Worm (Caenorhabditis elegans) whole organism, L3 larva: Measurements from ENCODE around the gene dro-1.

Experiments used
- ZK546.5 ChIP-seq: sonication (generic microtip); optimal IDR thresholded peaks from 2 replicates; lab custom pipeline; 2017; ENCODE audit warnings: missing biosample characterization, missing genetic modification characterization
- aly-2 ChIP-seq: fragments of 150-350 bp; optimal IDR thresholded peaks from 2 replicates; lab custom pipeline; 2014; ENCODE audit warnings: missing biosample characterization, missing genetic modification characterization
- ama-1 ChIP-seq: fragments of 150-350 bp; optimal IDR thresholded peaks from 2 replicates; lab custom pipeline; 2018
- ceh-16 ChIP-seq: sonication (generic microtip); optimal IDR thresholded peaks from 2 replicates; lab custom pipeline; 2017; ENCODE audit warnings: missing biosample characterization, missing genetic modification characterization
- ceh-28 ChIP-seq: fragments of 150-350 bp; optimal IDR thresholded peaks from 2 replicates; lab custom pipeline; 2014; ENCODE audit warnings: missing biosample characterization, missing genetic modification reagents, missing genetic modification characterization
- ceh-82 ChIP-seq: fragments of 150-350 bp; optimal IDR thresholded peaks from 2 replicates; lab custom pipeline; 2014; ENCODE audit warnings: missing biosample characterization, missing genetic modification characterization
- ceh-9 ChIP-seq: sonication (generic microtip); optimal IDR thresholded peaks from 2 replicates; lab custom pipeline; 2018; ENCODE audit warnings: missing biosample characterization, missing genetic modification characterization
- daf-12 ChIP-seq: fragments of 150-350 bp; optimal IDR thresholded peaks from 2 replicates; lab custom pipeline; 2014; ENCODE audit warnings: missing biosample characterization, missing genetic modification reagents, missing genetic modification characterization
- egl-27 ChIP-seq: sonication (generic microtip); optimal IDR thresholded peaks from 4 replicates; lab custom pipeline; 2017; ENCODE audit warnings: missing biosample characterization, missing genetic modification reagents, missing genetic modification characterization
- elt-2 ChIP-seq: sonication (generic microtip); optimal IDR thresholded peaks from 2 replicates; lab custom pipeline; 2016; ENCODE audit warnings: missing genetic modification reagents, mild to moderate bottlenecking, missing genetic modification characterization, missing compliant biosample characterization
- elt-3 ChIP-seq, 3 experiments: fragments of 150-350 bp in 1 of 3; sonication (generic microtip) in 2 of 3; optimal IDR thresholded peaks; 2 replicates in 2 of 3; 4 replicates in 1 of 3; lab custom pipeline; 2014 to 2017; ENCODE audit warnings: missing biosample characterization in 3 of 3, missing genetic modification characterization in 3 of 3
- eor-1 ChIP-seq, 2 experiments: fragments of 150-350 bp; optimal IDR thresholded peaks; 2 replicates each; lab custom pipeline; 2014 to 2018; ENCODE audit warnings: missing biosample characterization in 2 of 2, missing genetic modification characterization in 2 of 2
- fkh-2 ChIP-seq: fragments of 150-350 bp; optimal IDR thresholded peaks from 2 replicates; lab custom pipeline; 2014; ENCODE audit warnings: missing biosample characterization, missing genetic modification reagents, missing genetic modification characterization
- fos-1 ChIP-seq: fragments of 150-350 bp; optimal IDR thresholded peaks from 2 replicates; lab custom pipeline; 2014; ENCODE audit warnings: missing biosample characterization, missing genetic modification characterization
- hmg-11 ChIP-seq: sonication (generic microtip); optimal IDR thresholded peaks from 2 replicates; lab custom pipeline; 2016; ENCODE audit warnings: missing genetic modification characterization, missing compliant biosample characterization
- jun-1 ChIP-seq: fragments of 150-350 bp; optimal IDR thresholded peaks from 2 replicates; lab custom pipeline; 2014; ENCODE audit warnings: missing biosample characterization, missing genetic modification reagents, missing genetic modification characterization
- lsy-12 ChIP-seq: sonication (generic microtip); optimal IDR thresholded peaks from 2 replicates; lab custom pipeline; 2016; ENCODE audit warnings: mild to moderate bottlenecking, missing genetic modification characterization, missing compliant biosample characterization
- mdl-1 ChIP-seq: fragments of 150-350 bp; optimal IDR thresholded peaks from 2 replicates; lab custom pipeline; 2014; ENCODE audit warnings: missing biosample characterization, missing genetic modification characterization
- nfya-1 ChIP-seq: sonication (generic microtip); optimal IDR thresholded peaks from 2 replicates; lab custom pipeline; 2017; ENCODE audit warnings: missing genetic modification characterization, mild to moderate bottlenecking, missing compliant biosample characterization, antibody characterized with exemption, moderate library complexity; ENCODE audit not compliant: insufficient read depth
- nhr-11 ChIP-seq: fragments of 150-350 bp; optimal IDR thresholded peaks from 2 replicates; lab custom pipeline; 2014; ENCODE audit warnings: missing biosample characterization, missing genetic modification characterization
- nhr-12 ChIP-seq: fragments of 150-350 bp; optimal IDR thresholded peaks from 2 replicates; lab custom pipeline; 2014; ENCODE audit warnings: missing biosample characterization, missing genetic modification characterization
- nhr-23 ChIP-seq: fragments of 150-350 bp; optimal IDR thresholded peaks from 2 replicates; lab custom pipeline; 2014; ENCODE audit warnings: missing biosample characterization, missing genetic modification reagents, missing genetic modification characterization
- nhr-237 ChIP-seq: fragments of 150-350 bp; optimal IDR thresholded peaks from 2 replicates; lab custom pipeline; 2014; ENCODE audit warnings: missing biosample characterization, missing genetic modification characterization
- nhr-25 ChIP-seq: sonication (generic microtip); optimal IDR thresholded peaks from 2 replicates; lab custom pipeline; 2017; ENCODE audit warnings: missing biosample characterization, missing genetic modification characterization
- nhr-28 ChIP-seq: fragments of 150-350 bp; optimal IDR thresholded peaks from 2 replicates; lab custom pipeline; 2014; ENCODE audit warnings: missing biosample characterization, missing genetic modification characterization
- nhr-76 ChIP-seq: fragments of 150-350 bp; sonication (generic microtip); optimal IDR thresholded peaks from 5 replicates; lab custom pipeline; 2014; ENCODE audit warnings: missing biosample characterization, missing genetic modification characterization
- nhr-77 ChIP-seq: fragments of 150-350 bp; optimal IDR thresholded peaks from 2 replicates; lab custom pipeline; 2014; ENCODE audit warnings: missing biosample characterization, missing genetic modification characterization
- pha-4 ChIP-seq: fragments of 150-350 bp; optimal IDR thresholded peaks from 2 replicates; lab custom pipeline; 2014; ENCODE audit warnings: missing biosample characterization, missing genetic modification reagents, missing genetic modification characterization
- pqm-1 ChIP-seq: fragments of 150-350 bp; optimal IDR thresholded peaks from 2 replicates; lab custom pipeline; 2017; ENCODE audit warnings: missing biosample characterization, missing genetic modification characterization, inconsistent platforms
- skn-1 ChIP-seq: fragments of 150-350 bp; optimal IDR thresholded peaks from 2 replicates; lab custom pipeline; 2014; ENCODE audit warnings: missing biosample characterization, missing genetic modification characterization
- snpc-4 ChIP-seq: fragments of 150-350 bp; optimal IDR thresholded peaks from 2 replicates; lab custom pipeline; 2014; ENCODE audit warnings: missing biosample characterization, missing genetic modification characterization
- tbx-2 ChIP-seq: sonication (generic microtip); optimal IDR thresholded peaks from 2 replicates; lab custom pipeline; 2016; ENCODE audit warnings: mild to moderate bottlenecking, missing genetic modification characterization, missing compliant biosample characterization
- unc-62 ChIP-seq: fragments of 150-350 bp; sonication (generic microtip); optimal IDR thresholded peaks from 4 replicates; lab custom pipeline; 2014; ENCODE audit warnings: missing biosample characterization, missing genetic modification reagents, missing genetic modification characterization
- zag-1 ChIP-seq: fragments of 150-350 bp; optimal IDR thresholded peaks from 2 replicates; lab custom pipeline; 2014; ENCODE audit warnings: missing biosample characterization, missing genetic modification characterization
- ztf-11 ChIP-seq: fragments of 150-350 bp; optimal IDR thresholded peaks from 2 replicates; lab custom pipeline; 2014; ENCODE audit warnings: missing biosample characterization, missing genetic modification characterization
- ztf-4 ChIP-seq: fragments of 150-350 bp; optimal IDR thresholded peaks from 2 replicates; lab custom pipeline; 2014; ENCODE audit warnings: missing biosample characterization, missing genetic modification characterization

Gene dro-1

DNA sequence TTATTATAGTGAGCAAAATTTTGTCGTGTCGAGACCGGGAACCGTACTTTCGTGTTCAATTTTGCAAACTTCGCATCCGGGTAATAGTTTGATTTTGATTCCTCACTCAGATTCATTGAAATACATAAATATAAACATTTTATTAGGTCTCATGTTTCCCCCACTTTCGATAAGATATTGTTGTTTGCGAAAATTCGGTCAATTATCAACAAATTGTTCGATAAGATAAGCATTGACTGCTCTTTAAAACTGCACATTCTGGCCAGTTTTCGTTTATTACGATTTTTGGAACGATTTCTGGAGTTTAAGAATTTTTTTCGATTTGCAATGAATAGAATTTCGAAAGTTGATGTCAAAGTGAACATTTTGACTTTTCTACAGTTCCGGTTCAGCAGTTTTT, 46.1 kb downstream of the dro-1 start:
- TF ChIP-seq fkh-2 (no peak), nhr-77 (no peak), nfya-1 (tag; lab: Kevin White, UChicago) (no peak), nhr-12 (tag; lab: Kevin White, UChicago) (no peak), elt-2 (tag; lab: Kevin White, UChicago) (peak; percentile 85), ama-1 (lab: Kevin White, UChicago) (no peak), pha-4 (tag; lab: Kevin White, UChicago) (peak; percentile 47), hmg-11 (no peak)

DNA sequence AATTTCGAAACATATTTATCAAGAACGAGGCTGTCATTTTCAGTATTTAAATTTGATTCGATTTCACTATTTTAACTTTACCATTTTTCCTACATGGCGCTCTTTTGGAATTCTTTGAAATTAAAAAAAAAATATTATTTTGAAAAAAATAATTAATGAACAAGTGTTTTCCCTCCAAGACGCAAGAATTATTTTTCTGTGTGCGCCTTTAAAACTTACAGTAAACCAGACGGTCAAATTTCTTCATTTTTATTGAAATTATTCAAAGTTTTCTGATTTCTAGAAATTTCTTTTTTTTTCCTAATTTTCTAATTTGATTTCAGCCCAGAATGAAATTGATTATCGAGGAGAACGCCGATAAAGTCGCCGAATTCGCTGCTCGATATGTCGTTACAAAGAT, 46.6 kb downstream of the dro-1 start, which contains the start of gene T03F6.3:
Gene T03F6.3, plus strand, starts transcription at position 318 of the 400 bp plus-strand sequence.
- TF ChIP-seq egl-27 (tag; lab: Kevin White, UChicago) (no peak), snpc-4 (tag; lab: Kevin White, UChicago) (no peak), nhr-11 (no peak), eor-1 (tag; optimal IDR thresholded peaks at IDR 0.05; lab: Kevin White, UChicago) (no peak), nhr-237 (tag; lab: Kevin White, UChicago) (no peak), nhr-25 (no peak), unc-62 (GFP tag; lab: Kevin White, UChicago) (no peak), skn-1 (tag; lab: Kevin White, UChicago) (no peak)

DNA sequence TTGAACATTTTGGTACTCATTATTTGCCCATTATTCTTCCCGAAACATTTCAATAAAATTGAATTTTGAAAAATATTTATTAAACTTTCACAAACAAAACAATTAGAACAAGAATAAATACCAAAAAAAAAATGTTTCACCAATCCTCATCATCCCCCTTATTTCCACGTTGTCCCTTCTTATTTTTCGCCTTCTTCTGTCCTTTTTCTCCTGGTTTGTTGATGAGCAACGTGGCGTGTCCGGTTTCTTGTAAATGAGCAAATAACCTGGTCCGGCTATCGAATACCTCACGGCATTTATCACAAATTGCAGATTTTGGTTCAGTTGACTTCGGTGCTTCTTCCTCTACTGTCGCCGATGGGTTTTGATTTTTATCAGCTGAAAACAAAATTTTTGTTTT, 48.3 kb downstream of the dro-1 start:
- no peak for TF ChIP-seq elt-3 (tag; optimal IDR thresholded peaks at IDR 0.05; lab: Kevin White, UChicago)
- no peak for TF ChIP-seq aly-2
- no peak for TF ChIP-seq ztf-11 (tag; lab: Kevin White, UChicago)
- no peak for TF ChIP-seq fos-1 (tag; lab: Kevin White, UChicago)
- no peak for TF ChIP-seq mdl-1 (tag; lab: Kevin White, UChicago)
- no peak for TF ChIP-seq eor-1 (tag; optimal IDR thresholded peaks at IDR 0.05; lab: Kevin White, UChicago)
- no peak for TF ChIP-seq pha-4 (tag; lab: Kevin White, UChicago)
- TF ChIP-seq ceh-82 (tag; lab: Kevin White, UChicago): no peak
- no peak for TF ChIP-seq zag-1
- no peak for TF ChIP-seq jun-1 (tag; lab: Kevin White, UChicago)
- no peak for TF ChIP-seq nhr-28 (tag; lab: Kevin White, UChicago)
- TF ChIP-seq nhr-77: no peak
- no peak for TF ChIP-seq nhr-25
- no peak for TF ChIP-seq pqm-1 (tag; lab: Kevin White, UChicago)
- TF ChIP-seq nhr-23 (tag; lab: Kevin White, UChicago): no peak
- no peak for TF ChIP-seq ZK546.5 (tag; lab: Kevin White, UChicago)
- TF ChIP-seq ceh-9 (tag; lab: Kevin White, UChicago): no peak
- TF ChIP-seq daf-12 (tag; lab: Kevin White, UChicago): no peak
- no peak for TF ChIP-seq ztf-4 (tag; lab: Kevin White, UChicago)

DNA sequence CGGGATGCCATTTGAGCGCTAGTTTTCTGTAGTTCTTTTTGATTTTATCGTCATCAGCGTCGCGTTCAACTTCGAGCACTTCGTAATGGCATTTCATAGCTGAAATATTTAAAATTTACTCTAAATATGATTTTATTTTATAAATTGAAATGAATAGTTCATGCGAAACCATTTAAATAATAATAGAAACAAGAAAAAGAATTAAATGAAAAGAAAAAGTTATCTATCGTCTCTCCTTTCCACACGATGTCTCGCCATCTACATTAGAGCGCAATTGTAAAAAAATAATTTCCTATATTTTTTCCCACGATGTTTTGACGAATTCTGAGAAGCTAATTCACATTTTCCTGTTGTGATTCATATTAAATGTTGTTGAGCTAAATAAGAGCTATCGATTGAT, 50.8 kb downstream of the dro-1 start, which contains the start of gene dnj-17:
Gene dnj-17, minus strand, starts transcription at position 101 of the 400 bp plus-strand sequence.
- TF ChIP-seq ceh-82 (tag; lab: Kevin White, UChicago) (no peak), pqm-1 (tag; lab: Kevin White, UChicago) (no peak), nhr-76 (tag; lab: Kevin White, UChicago) (no peak), ztf-4 (tag; lab: Kevin White, UChicago) (no peak), fos-1 (tag; lab: Kevin White, UChicago) (no peak), lsy-12 (tag; lab: Kevin White, UChicago) (no peak), ama-1 (lab: Kevin White, UChicago) (no peak), ztf-11 (tag; lab: Kevin White, UChicago) (no peak), tbx-2 (no peak), mdl-1 (tag; lab: Kevin White, UChicago) (no peak), pha-4 (tag; lab: Kevin White, UChicago) (no peak), hmg-11 (no peak), ceh-16 (tag; lab: Kevin White, UChicago) (no peak), elt-2 (tag; lab: Kevin White, UChicago) (no peak), ceh-28 (tag; lab: Kevin White, UChicago) (no peak), nhr-28 (tag; lab: Kevin White, UChicago) (no peak)
